Worm (Caenorhabditis elegans) whole organism, young adult: ENCODE results near the gene sri-4.

Source experiments
- B0019.2 ChIP-seq: fragments of 200-800 bp; sonication (Bioruptor generic); conservative IDR thresholded peaks from 2 replicates; pipeline ENCODE4 v1.3.6; 2022; ENCODE audit warnings: missing genetic modification reagents, missing genetic modification characterization, missing compliant biosample characterization
- B0261.1 ChIP-seq: sonication (generic microtip); optimal IDR thresholded peaks from 2 replicates; lab custom pipeline; 2016; ENCODE audit warnings: mild to moderate bottlenecking, missing genetic modification characterization, moderate library complexity, missing compliant biosample characterization
- C06A6.2 ChIP-seq: fragments of 200-800 bp; sonication (Bioruptor generic); conservative IDR thresholded peaks from 2 replicates; pipeline ENCODE4 v1.3.6; 2022; ENCODE audit warnings: missing genetic modification characterization, missing compliant biosample characterization
- D2030.7 ChIP-seq: fragments of 200-800 bp; sonication (Bioruptor generic); IDR thresholded peaks from 2 replicates; pipeline ENCODE4 v1.3.6; 2022; ENCODE audit warnings: missing genetic modification reagents, missing genetic modification characterization, missing compliant biosample characterization
- F22D6.2 ChIP-seq: sonication (generic microtip); optimal IDR thresholded peaks from 2 replicates; lab custom pipeline; 2016; ENCODE audit warnings: mild to moderate bottlenecking, missing genetic modification characterization, missing compliant biosample characterization
- F23B12.7 ChIP-seq: sonication (generic microtip); optimal IDR thresholded peaks from 2 replicates; lab custom pipeline; 2017; ENCODE audit warnings: missing genetic modification characterization, mild to moderate bottlenecking, missing compliant biosample characterization, antibody characterized with exemption, moderate library complexity; ENCODE audit not compliant: insufficient read depth
- F33H1.4 ChIP-seq: fragments of 200-800 bp; sonication (Bioruptor generic); IDR thresholded peaks from 2 replicates; pipeline ENCODE4 v1.3.6; 2022; ENCODE audit warnings: missing genetic modification reagents, missing genetic modification characterization, missing compliant biosample characterization
- F37B4.10 ChIP-seq: fragments of 200-800 bp; sonication (Bioruptor generic); IDR thresholded peaks from 2 replicates; pipeline ENCODE4 v1.3.6; 2022; ENCODE audit warnings: missing genetic modification characterization, missing compliant biosample characterization
- F39B2.1 ChIP-seq: fragments of 200-800 bp; sonication (Bioruptor generic); IDR thresholded peaks from 2 replicates; pipeline ENCODE4 v1.3.6; 2022; ENCODE audit warnings: missing genetic modification reagents, missing genetic modification characterization, missing compliant biosample characterization
- F52B5.7 ChIP-seq: sonication (generic microtip); optimal IDR thresholded peaks from 2 replicates; lab custom pipeline; 2016; ENCODE audit warnings: mild to moderate bottlenecking, missing genetic modification characterization, missing compliant biosample characterization
- T26A5.8 ChIP-seq: sonication (generic microtip); optimal IDR thresholded peaks from 2 replicates; lab custom pipeline; 2016; ENCODE audit warnings: missing genetic modification characterization, missing compliant biosample characterization
- Y53G8AR.9 ChIP-seq: fragments of 200-800 bp; sonication (Bioruptor generic); conservative IDR thresholded peaks from 2 replicates; pipeline ENCODE4 v1.3.6; 2022; ENCODE audit warnings: missing genetic modification reagents, missing genetic modification characterization, missing compliant biosample characterization
- Y56A3A.18 ChIP-seq: fragments of 200-800 bp; sonication (Bioruptor generic); IDR thresholded peaks from 2 replicates; pipeline ENCODE4 v1.3.6; 2022; ENCODE audit warnings: missing genetic modification reagents, missing genetic modification characterization, missing compliant biosample characterization
- Y95B8A.8 ChIP-seq: fragments of 200-800 bp; sonication (Bioruptor generic); IDR thresholded peaks from 2 replicates; pipeline ENCODE4 v1.3.6; 2022; ENCODE audit warnings: missing genetic modification reagents, missing genetic modification characterization, missing compliant biosample characterization
- ZK185.1 ChIP-seq: sonication (generic microtip); optimal IDR thresholded peaks from 2 replicates; lab custom pipeline; 2016; ENCODE audit warnings: mild to moderate bottlenecking, missing genetic modification characterization, missing compliant biosample characterization; ENCODE audit not compliant: poor library complexity, severe bottlenecking
- aptf-2 ChIP-seq: fragments of 200-800 bp; sonication (Bioruptor generic); conservative IDR thresholded peaks from 2 replicates; pipeline ENCODE4 v1.3.6; 2022; ENCODE audit warnings: missing genetic modification reagents, missing genetic modification characterization, missing compliant biosample characterization
- atf-7 ChIP-seq: sonication (generic microtip); optimal IDR thresholded peaks from 2 replicates; lab custom pipeline; 2017; ENCODE audit warnings: mild to moderate bottlenecking, missing genetic modification characterization, missing compliant biosample characterization
- athp-1 ChIP-seq: sonication (generic microtip); optimal IDR thresholded peaks from 2 replicates; lab custom pipeline; 2017; ENCODE audit warnings: mild to moderate bottlenecking, missing genetic modification characterization, missing compliant biosample characterization
- attf-3 ChIP-seq: fragments of 200-800 bp; sonication (Bioruptor generic); conservative IDR thresholded peaks from 2 replicates; pipeline ENCODE4 v1.3.6; 2022; ENCODE audit warnings: missing genetic modification reagents, missing genetic modification characterization, missing compliant biosample characterization
- bed-1 ChIP-seq: fragments of 200-800 bp; sonication (Bioruptor generic); IDR thresholded peaks from 2 replicates; pipeline ENCODE4 v1.3.6; 2022; ENCODE audit warnings: missing genetic modification reagents, missing genetic modification characterization, missing compliant biosample characterization
- bed-2 ChIP-seq: fragments of 200-800 bp; sonication (Bioruptor generic); IDR thresholded peaks from 2 replicates; pipeline ENCODE4 v1.3.6; 2022; ENCODE audit warnings: missing genetic modification reagents, missing genetic modification characterization, missing compliant biosample characterization
- ceh-58 ChIP-seq: fragments of 200-800 bp; sonication (Bioruptor generic); IDR thresholded peaks from 2 replicates; pipeline ENCODE4 v1.3.6; 2022; ENCODE audit warnings: missing genetic modification characterization, missing compliant biosample characterization
- chd-7 ChIP-seq: sonication (generic microtip); optimal IDR thresholded peaks from 2 replicates; lab custom pipeline; 2016; ENCODE audit warnings: mild to moderate bottlenecking, missing genetic modification characterization, moderate library complexity, missing compliant biosample characterization
- dox-1 ChIP-seq: fragments of 200-800 bp; sonication (Bioruptor generic); IDR thresholded peaks from 2 replicates; pipeline ENCODE4 v1.3.6; 2022; ENCODE audit warnings: missing genetic modification reagents, missing genetic modification characterization, missing compliant biosample characterization
- dpl-1 ChIP-seq: fragments of 150-350 bp; optimal IDR thresholded peaks from 2 replicates; lab custom pipeline; 2014; ENCODE audit warnings: missing biosample characterization, missing genetic modification reagents, missing genetic modification characterization
- gei-17 ChIP-seq: fragments of 200-800 bp; sonication (Bioruptor generic); optimal IDR thresholded peaks from 2 replicates; lab custom pipeline; 2018; ENCODE audit warnings: mild to moderate bottlenecking, missing genetic modification characterization, missing compliant biosample characterization
- hsf-1 ChIP-seq: fragments of 200-800 bp; sonication (Bioruptor generic); IDR thresholded peaks from 2 replicates; pipeline ENCODE4 v1.3.6; 2022; ENCODE audit warnings: missing genetic modification reagents, missing genetic modification characterization, missing compliant biosample characterization
- mel-28 ChIP-seq: sonication (generic microtip); optimal IDR thresholded peaks from 2 replicates; lab custom pipeline; 2016; ENCODE audit warnings: borderline replicate concordance, mild to moderate bottlenecking, missing genetic modification characterization, missing compliant biosample characterization
- nhr-120 ChIP-seq: fragments of 200-800 bp; sonication (Bioruptor generic); IDR thresholded peaks from 2 replicates; pipeline ENCODE4 v1.3.6; 2022; ENCODE audit warnings: missing genetic modification characterization, missing compliant biosample characterization
- nhr-90 ChIP-seq: sonication (generic microtip); optimal IDR thresholded peaks from 2 replicates; lab custom pipeline; 2016; ENCODE audit warnings: missing genotype, mild to moderate bottlenecking, missing genetic modification characterization, missing compliant biosample characterization
- repo-1 ChIP-seq: sonication (generic microtip); optimal IDR thresholded peaks from 2 replicates; lab custom pipeline; 2017; ENCODE audit warnings: mild to moderate bottlenecking, missing genetic modification characterization, missing compliant biosample characterization
- snpc-1.1 ChIP-seq: sonication (generic microtip); optimal IDR thresholded peaks from 2 replicates; lab custom pipeline; 2017; ENCODE audit warnings: missing genetic modification characterization, mild to moderate bottlenecking, missing compliant biosample characterization, antibody characterized with exemption, moderate library complexity, missing genotype, missing genetic modification reagents; ENCODE audit not compliant: insufficient read depth
- snpc-4 ChIP-seq, 5 experiments: fragments of 150-350 bp in 1 of 5; sonication (generic microtip) in 4 of 5; optimal IDR thresholded peaks; 2 replicates each; lab custom pipeline; 2014 to 2018; ENCODE audit warnings: missing genetic modification characterization in 5 of 5, missing biosample characterization in 3 of 5, antibody characterized with exemption in 2 of 5, mild to moderate bottlenecking in 2 of 5, missing compliant biosample characterization in 2 of 5, missing genotype in 2 of 5, moderate library complexity in 2 of 5, missing genetic modification reagents in 1 of 5
- somi-1 ChIP-seq: fragments of 200-800 bp; sonication (Bioruptor generic); optimal IDR thresholded peaks from 2 replicates; lab custom pipeline; 2018; ENCODE audit warnings: mild to moderate bottlenecking, missing genetic modification characterization, missing compliant biosample characterization
- unc-130 ChIP-seq: sonication (generic microtip); optimal IDR thresholded peaks from 2 replicates; lab custom pipeline; 2016; ENCODE audit warnings: missing genetic modification reagents, missing genetic modification characterization, missing compliant biosample characterization
- unc-62 ChIP-seq: fragments of 150-350 bp; optimal IDR thresholded peaks from 2 replicates; lab custom pipeline; 2014; ENCODE audit warnings: missing biosample characterization, missing genetic modification reagents, missing genetic modification characterization
- ztf-22 ChIP-seq: fragments of 200-800 bp; sonication (Bioruptor generic); optimal IDR thresholded peaks from 2 replicates; lab custom pipeline; 2018; ENCODE audit warnings: mild to moderate bottlenecking, missing genetic modification characterization, moderate library complexity, missing compliant biosample characterization
- ztf-28 ChIP-seq: fragments of 200-800 bp; sonication (Bioruptor generic); IDR thresholded peaks from 2 replicates; pipeline ENCODE4 v1.3.6; 2022; ENCODE audit warnings: missing genetic modification reagents, missing genetic modification characterization, missing compliant biosample characterization

Gene sri-4

ce11 chrV:756169-756568, 8.0 kb downstream of the sri-4 start, which contains the start of gene str-20:
TSS of gene str-20 (plus strand) at chrV:756469.
- no peak for TF ChIP-seq ceh-58 (GFP tag; lab: Robert Waterston, UW)
- no peak for TF ChIP-seq bed-2 (GFP tag; lab: Robert Waterston, UW)
- TF ChIP-seq snpc-1.1 (tag; lab: Kevin White, UChicago), result no peak
- TF ChIP-seq dox-1 (GFP tag; lab: Robert Waterston, UW), result no peak
- no peak for TF ChIP-seq repo-1

ce11 chrV:761235-761634, 13.1 kb downstream of the sri-4 start, which contains the start of gene C05E4.15:
TSS of gene C05E4.15 (minus strand) at chrV:761335.
- TF ChIP-seq gei-17 (GFP tag; lab: Kevin White, UChicago) (no peak), aptf-2 (GFP tag; lab: Robert Waterston, UW) (no peak), somi-1 (GFP tag; lab: Kevin White, UChicago) (no peak), Y56A3A.18 (no peak), B0019.2 (GFP tag; lab: Robert Waterston, UW) (no peak), snpc-4 (GFP tag; optimal IDR thresholded peaks at IDR 0.05; lab: Kevin White, UChicago) (no peak), snpc-4 (tag; optimal IDR thresholded peaks at IDR 0.05; lab: Kevin White, UChicago) (no peak), ztf-28 (GFP tag; lab: Robert Waterston, UW) (no peak), dpl-1 (GFP tag; lab: Kevin White, UChicago) (no peak), bed-1 (GFP tag; lab: Robert Waterston, UW) (no peak), Y95B8A.8 (no peak), ztf-22 (no peak), F22D6.2 (tag; lab: Kevin White, UChicago) (no peak), ceh-58 (GFP tag; lab: Robert Waterston, UW) (no peak)

ce11 chrV:761882-762281, 13.7 kb downstream of the sri-4 start, which contains the start of gene C05E4.12:
TSS of gene C05E4.12 (minus strand) at chrV:761982.
- TF ChIP-seq athp-1 (tag; lab: Kevin White, UChicago) (no peak), dox-1 (GFP tag; lab: Robert Waterston, UW) (no peak), somi-1 (GFP tag; lab: Kevin White, UChicago) (no peak), hsf-1 (GFP tag; lab: Robert Waterston, UW) (no peak), F22D6.2 (tag; lab: Kevin White, UChicago) (no peak), attf-3 (no peak), mel-28 (no peak), Y53G8AR.9 (GFP tag; lab: Robert Waterston, UW) (no peak), F23B12.7 (tag; lab: Kevin White, UChicago) (no peak), nhr-90 (tag; lab: Kevin White, UChicago) (no peak), chd-7 (tag; lab: Kevin White, UChicago) (no peak), nhr-120 (no peak)

- no peak for TF ChIP-seq dox-1 (GFP tag; lab: Robert Waterston, UW)
- TF ChIP-seq F37B4.10, result no peak
- no peak for TF ChIP-seq ZK185.1 (tag; lab: Kevin White, UChicago)
- TF ChIP-seq unc-130 (GFP tag; lab: Kevin White, UChicago), result no peak
- TF ChIP-seq B0261.1 (tag; lab: Kevin White, UChicago), result no peak
- no peak for TF ChIP-seq T26A5.8 (tag; lab: Kevin White, UChicago)
- no peak for TF ChIP-seq atf-7 (tag; lab: Kevin White, UChicago)
- TF ChIP-seq F33H1.4 (GFP tag; lab: Robert Waterston, UW), result no peak
- TF ChIP-seq Y53G8AR.9 (GFP tag; lab: Robert Waterston, UW), result no peak
- TF ChIP-seq F39B2.1 (GFP tag; lab: Robert Waterston, UW), result no peak
- no peak for TF ChIP-seq D2030.7 (GFP tag; lab: Robert Waterston, UW)
- TF ChIP-seq dpl-1 (GFP tag; lab: Kevin White, UChicago), result no peak
- no peak for TF ChIP-seq ztf-22
- no peak for TF ChIP-seq C06A6.2
- no peak for TF ChIP-seq snpc-4 (GFP tag; optimal IDR thresholded peaks at IDR 0.05; lab: Kevin White, UChicago)
- no peak for TF ChIP-seq snpc-4 (tag; optimal IDR thresholded peaks at IDR 0.05; lab: Kevin White, UChicago)
- no peak for TF ChIP-seq unc-62 (GFP tag; lab: Kevin White, UChicago)
- no peak for TF ChIP-seq F52B5.7 (tag; lab: Kevin White, UChicago)
These were observed 14.2 kb downstream of the sri-4 start, which contains the start of gene srp-2 for ce11 chrV:762340-762739. TSS of gene srp-2 (plus strand) at chrV:762640.
